Worm (Caenorhabditis elegans): ENCODE data around the gene ZK930.4.

- TF ChIP-seq ttx-3 (tag; optimal IDR thresholded peaks at IDR 0.05) = no peak
- TF ChIP-seq ceh-30 (tag; optimal IDR thresholded peaks at IDR 0.05) = no peak
- no peak for TF ChIP-seq ets-4 (tag; optimal IDR thresholded peaks at IDR 0.05)
These were observed 16.8 kb upstream of the ZK930.4 start for ce11 chrII:11889420-11890075.

All from whole organism, late embryonic.